Fruit fly (Drosophila melanogaster) S2 (cell line): Measurements from ENCODE around the gene CG16972.

ENCODE experiments used
- CG8478 ChIP-seq: fragments of >200 bp; optimal IDR thresholded peaks from 2 replicates; lab custom pipeline; 2018
- CTCF ChIP-seq, 2 experiments: fragments of >200 bp; optimal IDR thresholded peaks; 2 replicates each; lab custom pipeline; 2018

DNA sequence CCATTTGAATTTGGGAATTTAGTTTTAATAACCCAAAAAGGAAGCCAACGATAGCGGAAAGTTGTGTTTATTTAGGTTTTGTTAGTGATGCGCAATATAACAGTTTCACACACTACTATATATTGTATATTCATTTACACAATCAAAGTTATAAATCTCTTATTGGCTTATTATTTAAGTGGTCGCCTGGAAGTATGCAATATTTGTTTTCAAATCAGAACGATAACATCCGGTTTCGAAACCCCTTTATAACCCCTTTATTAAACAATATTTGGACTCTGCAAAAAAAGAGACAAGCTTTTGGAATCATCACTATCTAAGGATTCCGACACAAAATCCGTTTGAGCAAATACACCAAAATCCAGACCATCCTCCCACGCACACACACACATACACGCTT is 45.2 kb downstream of the CG16972 start:
- no peak for TF ChIP-seq CTCF (optimal IDR thresholded peaks at IDR 0.05; lab: Kevin White, UChicago)
- no peak for TF ChIP-seq CG8478 (lab: Kevin White, UChicago)
